Worm (Caenorhabditis elegans) whole organism, L3 larva: Measurements from ENCODE around the gene lite-1.

Experiments used
- R02D3.7 ChIP-seq: fragments of 150-350 bp; optimal IDR thresholded peaks from 2 replicates; lab custom pipeline; 2014; ENCODE audit warnings: missing biosample characterization, missing genetic modification characterization
- ceh-28 ChIP-seq: fragments of 150-350 bp; optimal IDR thresholded peaks from 2 replicates; lab custom pipeline; 2014; ENCODE audit warnings: missing biosample characterization, missing genetic modification reagents, missing genetic modification characterization
- ceh-82 ChIP-seq: fragments of 150-350 bp; optimal IDR thresholded peaks from 2 replicates; lab custom pipeline; 2014; ENCODE audit warnings: missing biosample characterization, missing genetic modification characterization
- egl-27 ChIP-seq: sonication (generic microtip); optimal IDR thresholded peaks from 4 replicates; lab custom pipeline; 2017; ENCODE audit warnings: missing biosample characterization, missing genetic modification reagents, missing genetic modification characterization
- elt-3 ChIP-seq, 3 experiments: fragments of 150-350 bp in 1 of 3; sonication (generic microtip) in 2 of 3; optimal IDR thresholded peaks; 2 replicates in 2 of 3; 4 replicates in 1 of 3; lab custom pipeline; 2014 to 2017; ENCODE audit warnings: missing biosample characterization in 3 of 3, missing genetic modification characterization in 3 of 3
- fkh-10 ChIP-seq: sonication (generic microtip); optimal IDR thresholded peaks from 2 replicates; lab custom pipeline; 2017; ENCODE audit warnings: missing biosample characterization, missing genetic modification reagents, missing genetic modification characterization
- nhr-11 ChIP-seq: fragments of 150-350 bp; optimal IDR thresholded peaks from 2 replicates; lab custom pipeline; 2014; ENCODE audit warnings: missing biosample characterization, missing genetic modification characterization
- nhr-25 ChIP-seq: sonication (generic microtip); optimal IDR thresholded peaks from 2 replicates; lab custom pipeline; 2017; ENCODE audit warnings: missing biosample characterization, missing genetic modification characterization
- skn-1 ChIP-seq: fragments of 150-350 bp; optimal IDR thresholded peaks from 2 replicates; lab custom pipeline; 2014; ENCODE audit warnings: missing biosample characterization, missing genetic modification characterization
- unc-39 ChIP-seq: sonication (generic microtip); optimal IDR thresholded peaks from 4 replicates; lab custom pipeline; 2017; ENCODE audit warnings: missing biosample characterization, missing genetic modification characterization
- unc-62 ChIP-seq: fragments of 150-350 bp; sonication (generic microtip); optimal IDR thresholded peaks from 4 replicates; lab custom pipeline; 2014; ENCODE audit warnings: missing biosample characterization, missing genetic modification reagents, missing genetic modification characterization

DNA sequence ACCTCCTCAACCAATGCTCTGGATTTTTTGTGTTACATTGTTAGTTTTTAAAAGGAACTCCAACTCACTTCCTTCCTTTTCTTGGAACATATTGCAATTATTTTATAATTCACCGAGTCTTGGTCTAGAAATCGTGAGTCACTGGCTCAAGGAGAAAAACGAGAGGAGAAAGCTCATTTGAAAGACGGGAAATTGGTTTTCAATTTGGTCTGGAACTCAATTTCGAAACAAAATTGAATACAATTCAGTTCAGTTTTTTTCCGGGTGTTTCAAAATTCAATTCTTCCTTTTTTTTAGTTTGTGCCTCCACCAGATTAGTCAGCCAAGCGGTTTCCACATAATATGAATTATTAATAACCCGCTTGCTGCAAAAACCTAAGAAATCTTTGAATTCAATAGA, 17.3 kb upstream of the lite-1 start:
- TF ChIP-seq fkh-10 (GFP tag; lab: Kevin White, UChicago) = peak; percentile 40
- no peak for TF ChIP-seq skn-1 (tag; lab: Kevin White, UChicago)
- TF ChIP-seq R02D3.7 (tag; lab: Kevin White, UChicago) = no peak
- TF ChIP-seq ceh-28 (tag; lab: Kevin White, UChicago) = no peak
- no peak for TF ChIP-seq unc-62
- no peak for TF ChIP-seq nhr-25
- no peak for TF ChIP-seq nhr-11 (tag; lab: Kevin White, UChicago)
- no peak for TF ChIP-seq unc-39 (tag; lab: Kevin White, UChicago)
- no peak for TF ChIP-seq egl-27 (tag; lab: Kevin White, UChicago)
- TF ChIP-seq ceh-82 (tag; lab: Kevin White, UChicago) = no peak
- no peak for TF ChIP-seq elt-3 (tag; optimal IDR thresholded peaks at IDR 0.05; lab: Kevin White, UChicago)
